1 fruit fly cellular context compared by ENCODE assay signal in the genomic region with DNA sequence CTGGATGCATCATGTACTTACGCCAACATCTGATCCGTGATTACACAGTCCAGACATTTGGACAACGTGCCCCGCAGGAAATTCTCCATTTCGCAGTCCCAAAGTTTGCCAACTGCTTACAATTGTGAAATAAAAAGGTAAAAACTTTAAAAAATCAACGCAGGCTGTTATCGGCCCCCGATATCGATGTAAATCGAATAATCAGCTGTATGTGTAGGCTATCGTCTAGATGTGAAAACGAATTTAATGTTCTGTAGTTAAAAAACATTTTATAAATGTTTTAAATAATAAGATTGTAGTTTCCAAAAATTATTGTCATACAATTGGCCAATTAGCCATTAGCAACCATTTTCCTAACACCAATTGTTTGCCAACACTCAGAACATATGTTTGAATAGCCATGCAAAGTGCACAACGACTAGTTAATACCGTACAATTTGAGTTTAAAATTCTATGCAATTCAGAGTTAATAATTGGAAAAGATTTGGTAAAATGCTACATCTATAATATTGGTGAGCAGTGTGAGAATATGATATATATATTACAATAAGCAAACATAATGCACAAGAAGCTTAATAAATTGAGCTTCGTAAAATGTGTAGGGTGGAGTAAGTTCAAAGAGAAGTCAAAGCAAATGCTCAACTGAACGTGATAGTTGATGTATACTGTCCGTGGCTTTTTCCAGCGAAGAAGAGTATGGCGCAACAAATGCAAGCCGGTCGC.
TF ChIP-seq lines count a peak whose summit lies in the region.

CG11710 (minus strand) TSS at position 192 of the 723 bp plus-strand sequence.
mal (plus strand) TSS at position 194 of the 723 bp plus-strand sequence.

TF ChIP-seq in whole organism, embryonic, 481 proteins besides CTCF, POLR2A, EP300 and RAD21 (continued from another document):
- peak; percentile 9 for TF ChIP-seq salm (tag; optimal IDR thresholded peaks at IDR 0.05; lab: Kevin White, UChicago)
- no peak for TF ChIP-seq CG17568 (GFP tag; optimal IDR thresholded peaks at IDR 0.05; lab: Kevin White, UChicago)
- peak; percentile 21 for TF ChIP-seq Mad (GFP tag; optimal IDR thresholded peaks at IDR 0.05; lab: Kevin White, UChicago)
- TF ChIP-seq caup (GFP tag; optimal IDR thresholded peaks at IDR 0.05; lab: Kevin White, UChicago; ENCODE audit: severe bottlenecking): no peak
- TF ChIP-seq cwo (GFP tag; optimal IDR thresholded peaks at IDR 0.05; lab: Kevin White, UChicago): peak; percentile 73
- peak; percentile 78 for TF ChIP-seq bcd (GFP tag; optimal IDR thresholded peaks at IDR 0.05; lab: Kevin White, UChicago)
- no peak for TF ChIP-seq D (optimal IDR thresholded peaks at IDR 0.05; lab: Kevin White, UChicago)
- no peak for TF ChIP-seq D (GFP tag; optimal IDR thresholded peaks at IDR 0.05; lab: Kevin White, UChicago)
- TF ChIP-seq CG11398 (GFP tag; optimal IDR thresholded peaks at IDR 0.05; lab: Kevin White, UChicago): peak; percentile 38
- no peak for TF ChIP-seq MTF-1 (GFP tag; optimal IDR thresholded peaks at IDR 0.05; lab: Kevin White, UChicago; ENCODE audit: borderline replicate concordance)
- peak; percentile 74 for TF ChIP-seq mam (GFP tag; optimal IDR thresholded peaks at IDR 0.05; lab: Kevin White, UChicago)
- peak; percentile 68 for TF ChIP-seq az2 (GFP tag; optimal IDR thresholded peaks at IDR 0.05; lab: Kevin White, UChicago)
- peak; percentile 81 for TF ChIP-seq fd96Cb (tag; optimal IDR thresholded peaks at IDR 0.05; lab: Kevin White, UChicago)
- no peak for TF ChIP-seq Asciz (GFP tag; optimal IDR thresholded peaks at IDR 0.05; lab: Kevin White, UChicago)
- TF ChIP-seq CG12299 (tag; optimal IDR thresholded peaks at IDR 0.05; lab: Kevin White, UChicago): peak; percentile 30
